Fruit fly (Drosophila melanogaster) whole organism, embryonic: Measurements from ENCODE around the gene CG16727.
A peak's percentile ranks its signal among the peaks of the same experiment; 100 is the strongest.

Experiments used
- ATbp ChIP-seq: fragments of 200-800 bp; sonication (Bioruptor generic); optimal IDR thresholded peaks from 2 replicates; lab custom pipeline; 2017; ENCODE audit warnings: missing biosample characterization, mild to moderate bottlenecking, missing genetic modification characterization, missing genetic modification reagents
- Adf1 ChIP-seq: fragments of 200-800 bp; sonication (Bioruptor generic); IDR thresholded peaks from 2 replicates; pipeline ENCODE4 v1.3.6; 2022; ENCODE audit warnings: missing biosample characterization, missing genetic modification characterization
- B-H1 ChIP-seq: fragments of 200-800 bp; sonication (Bioruptor generic); IDR thresholded peaks from 3 replicates; pipeline ENCODE4 v1.3.6; 2022; ENCODE audit warnings: missing biosample characterization, missing genetic modification characterization
- CG10147 ChIP-seq: fragments of 200-800 bp; sonication (Bioruptor generic); optimal IDR thresholded peaks from 2 replicates; lab custom pipeline; 2019; ENCODE audit warnings: missing biosample characterization, mild to moderate bottlenecking, missing genetic modification characterization, moderate library complexity
- CG10267 ChIP-seq: fragments of 200-800 bp; sonication (Bioruptor generic); optimal IDR thresholded peaks from 2 replicates; lab custom pipeline; 2018; ENCODE audit warnings: missing biosample characterization, mild to moderate bottlenecking, missing genetic modification characterization, moderate library complexity
- CG15073 ChIP-seq: fragments of 200-800 bp; sonication (Bioruptor generic); optimal IDR thresholded peaks from 2 replicates; lab custom pipeline; 2016; ENCODE audit warnings: missing biosample characterization, missing genetic modification characterization
- CG17328 ChIP-seq: fragments of 200-800 bp; sonication (Bioruptor generic); IDR thresholded peaks from 2 replicates; pipeline ENCODE4 v1.3.6; 2022; ENCODE audit warnings: missing biosample characterization, missing genetic modification characterization
- CG17829 ChIP-seq: fragments of 200-800 bp; optimal IDR thresholded peaks from 2 replicates; lab custom pipeline; 2019; ENCODE audit warnings: missing biosample characterization, mild to moderate bottlenecking, missing genetic modification characterization, moderate library complexity
- CG31224 ChIP-seq: fragments of 200-800 bp; sonication (Bioruptor generic); IDR thresholded peaks from 2 replicates; pipeline ENCODE4 v1.3.6; 2022; ENCODE audit warnings: missing biosample characterization, missing genetic modification characterization
- CG3163 ChIP-seq: fragments of 200-800 bp; sonication (Bioruptor generic); optimal IDR thresholded peaks from 3 replicates; lab custom pipeline; 2016; ENCODE audit warnings: missing biosample characterization, missing genetic modification characterization
- CG34376 ChIP-seq: fragments of 200-800 bp; sonication (Bioruptor generic); optimal IDR thresholded peaks from 2 replicates; lab custom pipeline; 2018; ENCODE audit warnings: missing biosample characterization, mild to moderate bottlenecking, missing genetic modification characterization
- CG3838 ChIP-seq: fragments of 200-800 bp; sonication (Bioruptor generic); optimal IDR thresholded peaks from 3 replicates; lab custom pipeline; 2016; ENCODE audit warnings: missing biosample characterization, missing genetic modification characterization
- CG6689 ChIP-seq: fragments of 200-800 bp; sonication (Bioruptor generic); IDR thresholded peaks from 2 replicates; pipeline ENCODE4 v1.3.6; 2022; ENCODE audit warnings: missing biosample characterization, missing genetic modification characterization
- CG8478 ChIP-seq: fragments of >200 bp; optimal IDR thresholded peaks from 2 replicates; lab custom pipeline; 2018
- CG9437 ChIP-seq: fragments of 200-800 bp; sonication (Bioruptor generic); optimal IDR thresholded peaks from 2 replicates; lab custom pipeline; 2018; ENCODE audit warnings: missing biosample characterization, mild to moderate bottlenecking, missing genetic modification characterization
- CG9876 ChIP-seq: fragments of 200-800 bp; sonication (Bioruptor generic); optimal IDR thresholded peaks from 2 replicates; lab custom pipeline; 2016; ENCODE audit warnings: missing biosample characterization, missing genetic modification characterization
- CTCF ChIP-seq: fragments of 200-800 bp; sonication (Bioruptor generic); optimal IDR thresholded peaks from 2 replicates; lab custom pipeline; 2017; ENCODE audit warnings: missing biosample characterization, mild to moderate bottlenecking, missing genetic modification characterization, moderate library complexity
- CrebB ChIP-seq: fragments of 200-800 bp; sonication (Bioruptor generic); optimal IDR thresholded peaks from 3 replicates; lab custom pipeline; 2018; ENCODE audit warnings: missing biosample characterization, mild to moderate bottlenecking, missing genetic modification characterization
- E2f2 ChIP-seq: fragments of 200-800 bp; sonication (Bioruptor generic); IDR thresholded peaks from 2 replicates; pipeline ENCODE4 v1.3.6; 2022; ENCODE audit warnings: missing biosample characterization, missing genetic modification characterization
- Gug ChIP-seq: fragments of 200-800 bp; sonication (Bioruptor generic); IDR thresholded peaks from 4 replicates; pipeline ENCODE4 v1.3.6; 2022; ENCODE audit warnings: missing biosample characterization, missing genetic modification characterization
- Lpt ChIP-seq: fragments of >200 bp; optimal IDR thresholded peaks from 2 replicates; lab custom pipeline; 2018; ENCODE audit warnings: missing biosample characterization, missing genetic modification characterization
- MBD-R2 ChIP-seq: fragments of 200-800 bp; sonication (Bioruptor generic); IDR thresholded peaks from 2 replicates; pipeline ENCODE4 v1.3.6; 2022; ENCODE audit warnings: missing biosample characterization, missing genetic modification characterization
- Meics ChIP-seq: fragments of 200-800 bp; sonication (Bioruptor generic); optimal IDR thresholded peaks from 2 replicates; lab custom pipeline; 2017; ENCODE audit warnings: missing biosample characterization, mild to moderate bottlenecking, missing genetic modification characterization
- NC2β ChIP-seq: fragments of 200-800 bp; sonication (Bioruptor generic); optimal IDR thresholded peaks from 2 replicates; lab custom pipeline; 2016; ENCODE audit warnings: missing biosample characterization, missing genetic modification characterization
- Side ChIP-seq: fragments of 200-800 bp; sonication (Bioruptor generic); optimal IDR thresholded peaks from 2 replicates; lab custom pipeline; 2016; ENCODE audit warnings: missing biosample characterization, missing genetic modification characterization
- Stat92E ChIP-seq, 3 experiments: fragments of >200 bp in 2 of 3; fragments of 200-800 bp in 1 of 3; sonication (Bioruptor generic) in 1 of 3; optimal IDR thresholded peaks; 2 replicates each; lab custom pipeline; 2017 to 2019; ENCODE audit warnings: missing biosample characterization in 3 of 3, missing genetic modification characterization in 3 of 3, mild to moderate bottlenecking in 1 of 3, moderate library complexity in 1 of 3
- ato ChIP-seq: fragments of 200-800 bp; sonication (Bioruptor generic); IDR thresholded peaks from 2 replicates; pipeline ENCODE4 v1.3.6; 2022; ENCODE audit warnings: missing biosample characterization, missing genetic modification characterization; ENCODE audit not compliant: partially characterized antibody
- btn ChIP-seq: fragments of 200-800 bp; sonication (Bioruptor generic); optimal IDR thresholded peaks from 2 replicates; lab custom pipeline; 2016; ENCODE audit warnings: missing biosample characterization, missing genetic modification characterization
- chm ChIP-seq: fragments of 200-800 bp; sonication (Bioruptor generic); IDR thresholded peaks from 2 replicates; pipeline ENCODE4 v1.3.6; 2022; ENCODE audit warnings: missing biosample characterization, missing genetic modification characterization
- crp ChIP-seq, 2 experiments: fragments of 200-800 bp; sonication (Bioruptor generic); optimal IDR thresholded peaks; 2 replicates in 1 of 2; 3 replicates in 1 of 2; lab custom pipeline; 2017; ENCODE audit warnings: missing biosample characterization in 2 of 2, missing genetic modification characterization in 2 of 2, mild to moderate bottlenecking in 1 of 2, moderate library complexity in 1 of 2
- danr ChIP-seq: fragments of 200-800 bp; sonication (Bioruptor generic); IDR thresholded peaks from 2 replicates; pipeline ENCODE4 v1.3.6; 2022; ENCODE audit warnings: missing biosample characterization, missing genetic modification characterization
- dimm ChIP-seq: fragments of 200-800 bp; sonication (Bioruptor generic); IDR thresholded peaks from 2 replicates; pipeline ENCODE4 v1.3.6; 2022; ENCODE audit warnings: missing biosample characterization, missing genetic modification characterization
- dysf ChIP-seq: fragments of 200-800 bp; sonication (Bioruptor generic); IDR thresholded peaks from 3 replicates; pipeline ENCODE4 v1.3.6; 2022; ENCODE audit warnings: missing biosample characterization, missing genetic modification characterization
- esg ChIP-seq: fragments of 200-800 bp; sonication (Bioruptor generic); conservative IDR thresholded peaks from 2 replicates; pipeline ENCODE4 v1.3.6; 2022; ENCODE audit warnings: missing biosample characterization, missing genetic modification characterization
- exex ChIP-seq: fragments of 200-800 bp; sonication (Bioruptor generic); optimal IDR thresholded peaks from 4 replicates; lab custom pipeline; 2018; ENCODE audit warnings: missing biosample characterization, mild to moderate bottlenecking, missing genetic modification characterization, moderate library complexity
- fd64A ChIP-seq: fragments of 200-800 bp; sonication (Bioruptor generic); optimal IDR thresholded peaks from 3 replicates; lab custom pipeline; 2018; ENCODE audit warnings: missing biosample characterization, mild to moderate bottlenecking, missing genetic modification characterization
- fru ChIP-seq: fragments of >200 bp; optimal IDR thresholded peaks from 2 replicates; lab custom pipeline; 2017
- gsb ChIP-seq: fragments of 200-800 bp; sonication (Bioruptor generic); IDR thresholded peaks from 2 replicates; pipeline ENCODE4 v1.3.6; 2022; ENCODE audit warnings: missing biosample characterization, missing genetic modification characterization
- h ChIP-seq: fragments of >200 bp; optimal IDR thresholded peaks from 2 replicates; lab custom pipeline; 2017
- klu ChIP-seq: fragments of 200-800 bp; sonication (Bioruptor generic); IDR thresholded peaks from 2 replicates; pipeline ENCODE4 v1.3.6; 2022; ENCODE audit warnings: missing biosample characterization, missing genetic modification characterization
- mam ChIP-seq: fragments of 200-800 bp; sonication (Bioruptor generic); optimal IDR thresholded peaks from 3 replicates; lab custom pipeline; 2016; ENCODE audit warnings: missing biosample characterization, missing genetic modification characterization
- otp ChIP-seq: fragments of 200-800 bp; sonication (Bioruptor generic); IDR thresholded peaks from 3 replicates; pipeline ENCODE4, ENCODE4 v1.3.6; 2022; ENCODE audit warnings: missing biosample characterization, missing genetic modification characterization
- pnt ChIP-seq: fragments of 200-800 bp; sonication (Bioruptor generic); optimal IDR thresholded peaks from 3 replicates; lab custom pipeline; 2016; ENCODE audit warnings: missing biosample characterization, missing genetic modification characterization
- row ChIP-seq: fragments of 200-800 bp; sonication (Bioruptor generic); IDR thresholded peaks from 3 replicates; pipeline ENCODE4 v1.3.6; 2022; ENCODE audit warnings: missing biosample characterization, missing genetic modification characterization
- shn ChIP-seq: fragments of 200-800 bp; sonication (Bioruptor generic); optimal IDR thresholded peaks from 3 replicates; lab custom pipeline; 2016; ENCODE audit warnings: missing biosample characterization, missing genetic modification characterization
- sisA ChIP-seq: fragments of 200-800 bp; sonication (Bioruptor generic); IDR thresholded peaks from 2 replicates; pipeline ENCODE4 v1.3.6; 2022; ENCODE audit warnings: missing biosample characterization, missing genetic modification characterization
- ttk ChIP-seq: fragments of 200-800 bp; sonication (Bioruptor generic); IDR thresholded peaks from 2 replicates; pipeline ENCODE4 v2.1.2; 2022; ENCODE audit warnings: missing biosample characterization, missing genetic modification characterization
- unc-4 ChIP-seq: fragments of 200-800 bp; sonication (Bioruptor generic); IDR thresholded peaks from 2 replicates; pipeline ENCODE4 v1.3.6; 2022; ENCODE audit warnings: missing biosample characterization, missing genetic modification characterization; ENCODE audit not compliant: partially characterized antibody
- vnd ChIP-seq: fragments of 200-800 bp; sonication (Bioruptor generic); IDR thresholded peaks from 3 replicates; pipeline ENCODE4 v1.3.6; 2022; ENCODE audit warnings: missing biosample characterization, missing genetic modification characterization; ENCODE audit not compliant: partially characterized antibody
- vvl ChIP-seq: fragments of 200-800 bp; sonication (Bioruptor generic); IDR thresholded peaks from 2 replicates; pipeline ENCODE4 v1.3.6; 2022; ENCODE audit warnings: missing biosample characterization, missing genetic modification characterization
- zf30C ChIP-seq: fragments of 200-800 bp; sonication (Bioruptor generic); optimal IDR thresholded peaks from 3 replicates; lab custom pipeline; 2018; ENCODE audit warnings: missing biosample characterization, mild to moderate bottlenecking, missing genetic modification characterization

CG16727 gene

DNA sequence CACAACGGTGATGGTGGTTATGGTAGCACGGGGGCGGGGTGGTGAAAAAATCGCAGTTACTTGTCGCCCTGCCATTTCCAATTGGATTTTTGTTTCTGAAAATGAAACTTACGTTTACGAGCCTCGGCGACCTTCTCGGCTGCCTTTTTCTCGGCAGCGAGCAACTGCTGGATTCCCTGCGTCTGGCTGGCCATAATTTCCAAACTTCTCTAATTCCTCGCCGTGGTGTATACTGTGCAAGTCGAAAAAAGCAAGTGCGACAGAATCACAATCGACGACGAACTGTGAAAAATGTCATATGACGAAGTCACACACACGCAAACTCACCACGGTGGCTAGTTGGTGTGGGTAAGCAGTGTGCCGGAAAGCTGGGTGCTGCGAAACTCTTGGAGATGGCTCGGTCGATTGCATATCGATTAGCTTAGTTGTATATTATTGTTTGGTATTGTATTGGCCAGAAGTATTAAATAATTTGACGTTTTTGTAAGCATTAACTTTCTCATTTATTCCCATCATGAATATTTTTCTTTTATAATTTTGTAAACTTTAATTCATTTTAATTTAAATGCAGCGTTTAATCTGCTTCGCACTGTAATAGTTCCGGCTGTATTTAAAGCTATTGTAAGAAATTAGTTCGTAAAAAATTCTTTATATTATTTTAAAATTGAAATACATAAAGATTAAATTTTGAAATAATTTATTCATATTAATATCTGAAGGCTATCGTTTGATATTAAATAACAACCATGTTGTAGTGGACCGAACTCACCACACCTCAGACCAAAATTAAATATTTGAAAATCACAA lies 31.1 kb downstream of the CG16727 start, which contains the start of gene Vha13 (continued):
- TF ChIP-seq CG17328 (GFP tag; lab: Robert Waterston, UW) (peak; percentile 26; the same call in 1 of the 2 replicates), ttk (GFP tag; lab: Robert Waterston, UW) (0 out of 2 replicates have a peak, but pooled peaks have one; percentile 34), CG9876 (peak; percentile 36), CG10267 (tag; lab: Kevin White, UChicago) (no peak), zf30C (GFP tag; lab: Kevin White, UChicago) (no peak), CG10147 (GFP tag; lab: Kevin White, UChicago) (peak; percentile 34), CG34376 (peak; percentile 86), danr (GFP tag; lab: Robert Waterston, UW) (peak; percentile 52; the same call in 1 of the 2 replicates), dysf (GFP tag; lab: Robert Waterston, UW) (peak; percentile 63; the same call in 2 of the 3 replicates), unc-4 (GFP tag; lab: Robert Waterston, UW) (no peak; the same call in 1 of the 2 replicates), exex (tag; lab: Kevin White, UChicago) (no peak), NC2β (GFP tag; lab: Kevin White, UChicago) (no peak), fru (lab: Kevin White, UChicago) (no peak), B-H1 (GFP tag; lab: Robert Waterston, UW) (no peak), klu (GFP tag; lab: Robert Waterston, UW) (peak; percentile 25; the same call in 1 of the 2 replicates), row (GFP tag; lab: Robert Waterston, UW) (peak; percentile 93), CG9437 (GFP tag; lab: Kevin White, UChicago) (peak; percentile 29), otp (no peak), CG3163 (peak; percentile 2), CTCF (GFP tag; lab: Kevin White, UChicago) (peak; percentile 22), CrebB (peak; percentile 36), Side (GFP tag; lab: Kevin White, UChicago) (peak; percentile 34), crp (GFP tag; optimal IDR thresholded peaks at IDR 0.05; lab: Kevin White, UChicago) (peak in 1 of 2 experiments; percentile 56), btn (GFP tag; lab: Kevin White, UChicago) (no peak), CG31224 (GFP tag; lab: Robert Waterston, UW) (peak; percentile 34; the same call in 1 of the 2 replicates), ATbp (GFP tag; lab: Kevin White, UChicago) (peak; percentile 4), esg (GFP tag; lab: Robert Waterston, UW) (peak; percentile 34; the same call in 1 of the 2 replicates), MBD-R2 (GFP tag; lab: Robert Waterston, UW) (peak; percentile 55), sisA (peak; percentile 68), pnt (GFP tag; lab: Kevin White, UChicago) (peak; percentile 15), fd64A (GFP tag; lab: Kevin White, UChicago) (peak; percentile 44), ato (GFP tag; lab: Robert Waterston, UW) (peak; percentile 70; the same call in 1 of the 2 replicates), Stat92E (GFP tag; optimal IDR thresholded peaks at IDR 0.05; lab: Kevin White, UChicago) (no peak), CG8478 (no peak), Gug (peak; percentile 82), vvl (GFP tag; lab: Robert Waterston, UW) (peak; percentile 77), CG17829 (no peak), dimm (GFP tag; lab: Robert Waterston, UW) (no peak), mam (GFP tag; lab: Kevin White, UChicago) (peak; percentile 76), CG15073 (GFP tag; lab: Kevin White, UChicago) (no peak), shn (peak; percentile 49), Meics (GFP tag; lab: Kevin White, UChicago) (peak; percentile 21), chm (peak; percentile 82), Lpt (no peak), Adf1 (no peak; the same call in 1 of the 2 replicates), h (lab: Kevin White, UChicago) (no peak), vnd (peak; percentile 27; the same call in 2 of the 3 replicates), E2f2 (GFP tag; lab: Robert Waterston, UW) (no peak; the same call in 1 of the 2 replicates), CG6689 (GFP tag; lab: Robert Waterston, UW) (no peak), gsb (GFP tag; lab: Robert Waterston, UW) (no peak; the same call in 1 of the 2 replicates), CG3838 (GFP tag; lab: Kevin White, UChicago) (no peak)
